Worm (Caenorhabditis elegans): ENCODE measurements around the gene pin-2.
A peak's percentile ranks its signal among the peaks of the same experiment; 100 is the strongest.

The pin-2 gene

DNA sequence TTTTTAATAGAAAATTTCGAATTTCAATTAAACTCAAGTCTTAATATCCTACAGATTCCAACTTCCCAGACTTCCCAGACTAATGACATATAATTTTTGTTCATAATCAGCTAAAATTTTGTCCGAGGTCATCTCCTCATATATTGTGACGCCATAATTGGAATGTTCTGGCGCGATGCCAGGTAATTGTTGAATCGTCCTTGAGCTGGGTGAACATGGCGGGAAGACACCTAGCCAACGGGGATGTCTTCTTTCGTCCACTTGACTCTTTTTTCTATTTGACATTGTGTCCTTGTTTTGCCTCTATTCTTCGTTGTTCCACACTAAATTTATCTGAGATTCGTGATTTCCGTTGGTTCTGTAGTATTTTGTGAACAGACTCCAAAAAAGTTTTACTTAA, 3.2 kb downstream of the pin-2 start:
- TF ChIP-seq aha-1 (tag) (no peak), daf-19 (GFP tag; conservative IDR thresholded peaks at IDR 0.05) (no peak), mes-2 (tag; optimal IDR thresholded peaks at IDR 0.05; ENCODE audit: poor library complexity, severe bottlenecking) (peak; percentile 22), dmd-8 (GFP tag; IDR thresholded peaks at IDR 0.05) (no peak), ama-1 (optimal IDR thresholded peaks at IDR 0.05) (no peak), egl-43 (GFP tag; IDR thresholded peaks at IDR 0.05) (no peak), nhr-111 (GFP tag; optimal IDR thresholded peaks at IDR 0.05) (no peak), unc-130 (GFP tag; optimal IDR thresholded peaks at IDR 0.05) (no peak), lin-38 (GFP tag; IDR thresholded peaks at IDR 0.05) (no peak), ceh-82 (tag; optimal IDR thresholded peaks at IDR 0.05) (no peak), nhr-25 (tag; optimal IDR thresholded peaks at IDR 0.05; ENCODE audit: borderline replicate concordance, insufficient read depth) (peak; percentile 8), unc-39 (tag; optimal IDR thresholded peaks at IDR 0.05) (no peak), ztf-7 (tag; optimal IDR thresholded peaks at IDR 0.05) (no peak)

DNA sequence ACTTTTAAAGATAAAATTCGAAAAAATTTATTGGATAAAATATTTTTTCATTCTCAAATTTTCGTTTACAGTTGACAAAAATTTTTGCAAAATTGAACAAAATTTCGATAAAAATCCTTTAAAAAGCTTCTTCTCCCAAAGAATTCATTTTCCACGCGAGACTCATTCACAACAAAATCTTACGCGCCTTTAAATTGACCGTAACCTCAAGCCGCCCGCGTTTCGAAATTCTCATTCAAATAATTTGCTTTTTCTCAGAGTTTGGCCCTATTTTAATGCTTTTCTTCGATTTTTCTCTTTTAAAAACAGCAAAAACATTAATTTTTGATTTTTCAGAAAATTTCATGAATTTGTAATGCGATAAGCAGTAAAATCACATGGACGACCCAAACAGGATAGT, 11.9 kb downstream of the pin-2 start, which contains the start of gene F07C6.4:
Gene F07C6.4, plus strand, starts transcription at position 330 of the 400 bp plus-strand sequence.
- TF ChIP-seq F37D6.2 (tag; optimal IDR thresholded peaks at IDR 0.05) (no peak), unc-39 (tag; optimal IDR thresholded peaks at IDR 0.05) (no peak), fkh-10 (GFP tag; optimal IDR thresholded peaks at IDR 0.05) (no peak), ceh-28 (tag; optimal IDR thresholded peaks at IDR 0.05) (no peak), tra-1 (GFP tag; IDR thresholded peaks at IDR 0.05) (no peak), zip-2 (tag; optimal IDR thresholded peaks at IDR 0.05) (no peak), zfp-2 (tag; optimal IDR thresholded peaks at IDR 0.05) (no peak), madf-9 (GFP tag; conservative IDR thresholded peaks at IDR 0.05) (no peak), dpl-1 (GFP tag; optimal IDR thresholded peaks at IDR 0.05) (no peak), F49E8.2 (tag; optimal IDR thresholded peaks at IDR 0.05; ENCODE audit: borderline replicate concordance) (peak; percentile 2), ZK337.2 (GFP tag; IDR thresholded peaks at IDR 0.05) (no peak), snpc-1.2 (GFP tag; IDR thresholded peaks at IDR 0.05) (peak; percentile 49; the same call in 1 of the 2 replicates), Y5F2A.4 (GFP tag; optimal IDR thresholded peaks at IDR 0.05) (no peak), arid-1 (GFP tag; conservative IDR thresholded peaks at IDR 0.05) (no peak), Y105C5A.15 (GFP tag; IDR thresholded peaks at IDR 0.05) (no peak), lim-7 (GFP tag; IDR thresholded peaks at IDR 0.05) (no peak), snpc-4 (tag; optimal IDR thresholded peaks at IDR 0.05) (no peak), dmd-8 (GFP tag; IDR thresholded peaks at IDR 0.05) (no peak)

DNA sequence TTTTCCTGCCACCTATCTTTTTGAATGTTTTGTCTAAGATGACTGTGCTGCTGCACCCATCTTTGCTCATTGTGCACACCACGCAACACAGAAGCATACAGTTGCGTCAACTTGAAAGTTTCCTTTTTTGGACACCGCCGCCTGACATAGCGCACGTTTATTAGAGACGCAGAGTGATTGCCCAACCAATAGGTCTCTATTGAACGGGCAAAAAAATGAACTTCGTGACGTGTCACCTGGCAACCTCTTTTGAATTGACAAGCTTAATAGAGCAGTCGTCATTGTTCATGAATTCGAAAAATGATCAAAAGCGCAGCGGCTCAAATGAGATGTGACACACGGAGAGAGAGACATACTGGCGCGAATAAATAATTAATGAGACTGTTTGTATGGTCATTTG, 17.9 kb downstream of the pin-2 start:
- TF ChIP-seq mxl-3 (GFP tag; optimal IDR thresholded peaks at IDR 0.05) (no peak), unc-62 (GFP tag; optimal IDR thresholded peaks at IDR 0.05 in 1 of 2) (peak in 1 of 2 experiments; percentile 90), unc-62 (tag; optimal IDR thresholded peaks at IDR 0.05) (no peak), ZK546.5 (tag; optimal IDR thresholded peaks at IDR 0.05) (no peak)

DNA sequence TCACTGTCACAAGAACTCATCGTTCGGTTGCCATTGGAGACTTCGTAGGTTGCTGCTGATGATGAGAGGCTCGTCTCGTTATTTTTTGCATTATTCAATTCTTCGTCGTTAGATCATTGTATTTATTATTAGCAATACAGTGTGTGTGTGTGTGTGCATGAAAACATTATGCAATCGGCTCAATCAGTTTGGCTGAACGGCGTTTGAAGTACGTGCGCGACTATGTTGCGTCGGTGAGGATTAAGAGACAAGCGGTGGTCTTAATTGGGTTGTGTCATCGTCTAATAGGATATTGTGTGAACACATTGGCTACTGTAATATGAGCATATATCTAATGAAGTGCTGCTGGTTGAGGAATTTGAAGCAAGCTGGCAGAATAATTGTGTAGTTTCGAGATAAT, 20.2 kb downstream of the pin-2 start:
- no peak for TF ChIP-seq tag-97 (GFP tag; IDR thresholded peaks at IDR 0.05)
- TF ChIP-seq madf-9 (GFP tag; conservative IDR thresholded peaks at IDR 0.05): no peak
- TF ChIP-seq mep-1 (tag; optimal IDR thresholded peaks at IDR 0.05): no peak

DNA sequence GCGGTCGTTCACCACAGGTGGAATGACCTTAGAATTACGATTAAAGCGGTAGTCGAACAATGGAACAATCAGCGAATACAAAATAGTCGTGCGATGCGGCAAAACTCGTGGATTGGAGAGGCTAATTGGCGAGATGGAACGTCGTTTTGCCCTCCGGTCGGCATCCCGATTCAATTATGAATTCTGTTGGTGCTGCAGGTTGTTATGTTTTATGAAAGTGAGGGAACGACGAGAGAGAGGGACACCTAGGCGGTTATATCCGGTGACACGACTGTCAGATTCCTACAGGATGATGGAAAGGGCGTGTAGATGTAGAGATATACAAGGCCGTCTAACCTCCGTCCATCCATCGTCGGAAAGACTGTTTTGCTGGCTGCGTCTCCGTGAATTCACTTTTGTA, 23.0 kb downstream of the pin-2 start:
- no peak for TF ChIP-seq daf-16 (GFP tag; optimal IDR thresholded peaks at IDR 0.05)
- TF ChIP-seq daf-16 (tag; optimal IDR thresholded peaks at IDR 0.05): no peak
- peak; percentile 57 for TF ChIP-seq nhr-25 (tag; optimal IDR thresholded peaks at IDR 0.05; ENCODE audit: borderline replicate concordance, insufficient read depth)
- TF ChIP-seq ama-1 (optimal IDR thresholded peaks at IDR 0.05): no peak

All from whole organism, L4 larva.